Worm (Caenorhabditis elegans) whole organism, midembryonic: ENCODE measurements around the gene lap-1.

Experiments
- T22C8.4 ChIP-seq: fragments of 200-800 bp; sonication (Bioruptor generic); IDR thresholded peaks from 2 replicates; pipeline ENCODE4 v1.3.6; 2022; ENCODE audit warnings: missing genetic modification characterization, missing compliant biosample characterization
- cog-1 ChIP-seq: sonication (generic microtip); optimal IDR thresholded peaks from 2 replicates; lab custom pipeline; 2016; ENCODE audit warnings: missing genetic modification characterization, missing compliant biosample characterization
- flt-1 ChIP-seq: fragments of 200-800 bp; sonication (Bioruptor generic); IDR thresholded peaks from 2 replicates; pipeline ENCODE4 v1.3.6; 2022; ENCODE audit warnings: missing genetic modification characterization, missing compliant biosample characterization
- klf-2 ChIP-seq: fragments of 200-800 bp; sonication (Bioruptor generic); conservative IDR thresholded peaks from 2 replicates; pipeline ENCODE4 v1.3.6; 2022; ENCODE audit warnings: missing genetic modification reagents, missing genetic modification characterization, missing compliant biosample characterization
- med-1 ChIP-seq: sonication (generic microtip); optimal IDR thresholded peaks from 2 replicates; lab custom pipeline; 2017; ENCODE audit warnings: missing genetic modification characterization, mild to moderate bottlenecking, missing compliant biosample characterization, antibody characterized with exemption, missing genetic modification reagents; ENCODE audit not compliant: insufficient read depth
- ref-1 ChIP-seq: fragments of 200-800 bp; sonication (Bioruptor generic); conservative IDR thresholded peaks from 2 replicates; pipeline ENCODE4 v1.3.6; 2022; ENCODE audit warnings: missing genetic modification reagents, missing genetic modification characterization, missing compliant biosample characterization
- tab-1 ChIP-seq: fragments of 200-800 bp; sonication (Bioruptor generic); IDR thresholded peaks from 2 replicates; pipeline ENCODE4 v1.3.6; 2022; ENCODE audit warnings: missing genetic modification characterization, missing compliant biosample characterization
- ztf-23 ChIP-seq: fragments of 200-800 bp; sonication (Bioruptor generic); IDR thresholded peaks from 2 replicates; pipeline ENCODE4 v1.3.6; 2022; ENCODE audit warnings: missing genetic modification reagents, missing genetic modification characterization, missing compliant biosample characterization
- ztf-29 ChIP-seq: fragments of 200-800 bp; sonication (Bioruptor generic); IDR thresholded peaks from 2 replicates; pipeline ENCODE4 v1.3.6; 2022; ENCODE audit warnings: missing genetic modification reagents, missing genetic modification characterization, missing compliant biosample characterization

lap-1 gene

ce11 chrIII:8402633-8403032 lies 905 bp upstream of the lap-1 start:
- TF ChIP-seq ztf-23 (GFP tag; lab: Robert Waterston, UW) (no peak), flt-1 (GFP tag; lab: Robert Waterston, UW) (no peak), T22C8.4 (GFP tag; lab: Robert Waterston, UW) (no peak), ztf-29 (no peak), med-1 (GFP tag; lab: Kevin White, UChicago) (no peak), ref-1 (GFP tag; lab: Robert Waterston, UW) (no peak), cog-1 (tag; lab: Kevin White, UChicago) (no peak), tab-1 (GFP tag; lab: Robert Waterston, UW) (no peak), klf-2 (no peak)

ce11 chrIII:8400478-8400877 lies 1.2 kb downstream of the lap-1 start:
- TF ChIP-seq ref-1 (GFP tag; lab: Robert Waterston, UW) (no peak), flt-1 (GFP tag; lab: Robert Waterston, UW) (no peak), tab-1 (GFP tag; lab: Robert Waterston, UW) (no peak), cog-1 (tag; lab: Kevin White, UChicago) (no peak), med-1 (GFP tag; lab: Kevin White, UChicago) (no peak), ztf-23 (GFP tag; lab: Robert Waterston, UW) (no peak), T22C8.4 (GFP tag; lab: Robert Waterston, UW) (no peak), klf-2 (no peak), ztf-29 (no peak)

ce11 chrIII:8398411-8398810 lies 3.3 kb downstream of the lap-1 start, which contains the start of gene ZK353.2:
TSS of gene ZK353.2 (plus strand) at chrIII:8398711.
- TF ChIP-seq klf-2 (no peak), ztf-29 (no peak), T22C8.4 (GFP tag; lab: Robert Waterston, UW) (no peak)

ce11 chrIII:8395685-8396084 lies 6.0 kb downstream of the lap-1 start, which contains the start of gene ZK353.3:
TSS of gene ZK353.3 (plus strand) at chrIII:8395985.
- TF ChIP-seq ztf-29: no peak
- TF ChIP-seq klf-2: no peak
- no peak for TF ChIP-seq ref-1 (GFP tag; lab: Robert Waterston, UW)
- TF ChIP-seq tab-1 (GFP tag; lab: Robert Waterston, UW): no peak
- no peak for TF ChIP-seq med-1 (GFP tag; lab: Kevin White, UChicago)
- no peak for TF ChIP-seq ztf-23 (GFP tag; lab: Robert Waterston, UW)
- no peak for TF ChIP-seq T22C8.4 (GFP tag; lab: Robert Waterston, UW)
- TF ChIP-seq cog-1 (tag; lab: Kevin White, UChicago): no peak
- TF ChIP-seq flt-1 (GFP tag; lab: Robert Waterston, UW): no peak

ce11 chrIII:8394374-8395302 lies 7.1 kb downstream of the lap-1 start, which contains the start of gene ZK353.10:
TSS of gene ZK353.10 (minus strand) at chrIII:8394424.
- TF ChIP-seq cog-1 (tag; lab: Kevin White, UChicago) (no peak), ztf-29 (no peak), med-1 (GFP tag; lab: Kevin White, UChicago) (no peak), tab-1 (GFP tag; lab: Robert Waterston, UW) (no peak), T22C8.4 (GFP tag; lab: Robert Waterston, UW) (no peak), flt-1 (GFP tag; lab: Robert Waterston, UW) (no peak), ztf-23 (GFP tag; lab: Robert Waterston, UW) (no peak), klf-2 (no peak)

ce11 chrIII:8392307-8392706 lies 9.4 kb downstream of the lap-1 start:
- no peak for TF ChIP-seq klf-2
- no peak for TF ChIP-seq T22C8.4 (GFP tag; lab: Robert Waterston, UW)
- TF ChIP-seq cog-1 (tag; lab: Kevin White, UChicago): no peak
- TF ChIP-seq flt-1 (GFP tag; lab: Robert Waterston, UW): no peak
- no peak for TF ChIP-seq tab-1 (GFP tag; lab: Robert Waterston, UW)
- TF ChIP-seq med-1 (GFP tag; lab: Kevin White, UChicago): no peak
- TF ChIP-seq ref-1 (GFP tag; lab: Robert Waterston, UW): no peak
- TF ChIP-seq ztf-29: no peak
- TF ChIP-seq ztf-23 (GFP tag; lab: Robert Waterston, UW): no peak

ce11 chrIII:8389539-8389938 lies 12.2 kb downstream of the lap-1 start, which contains the start of gene ZK353.4:
TSS of gene ZK353.4 (minus strand) at chrIII:8389639.
- TF ChIP-seq cog-1 (tag; lab: Kevin White, UChicago): no peak
- no peak for TF ChIP-seq flt-1 (GFP tag; lab: Robert Waterston, UW)
- TF ChIP-seq tab-1 (GFP tag; lab: Robert Waterston, UW): no peak
- no peak for TF ChIP-seq med-1 (GFP tag; lab: Kevin White, UChicago)
- no peak for TF ChIP-seq ztf-29
- no peak for TF ChIP-seq T22C8.4 (GFP tag; lab: Robert Waterston, UW)
- TF ChIP-seq klf-2: no peak

ce11 chrIII:8380645-8381044 lies 21.1 kb downstream of the lap-1 start, which contains the start of gene R05D3.12:
TSS of gene R05D3.12 (plus strand) at chrIII:8380945.
- TF ChIP-seq ref-1 (GFP tag; lab: Robert Waterston, UW) (no peak), flt-1 (GFP tag; lab: Robert Waterston, UW) (no peak), cog-1 (tag; lab: Kevin White, UChicago) (no peak), klf-2 (no peak), ztf-23 (GFP tag; lab: Robert Waterston, UW) (no peak), tab-1 (GFP tag; lab: Robert Waterston, UW) (no peak), ztf-29 (no peak), T22C8.4 (GFP tag; lab: Robert Waterston, UW) (no peak), med-1 (GFP tag; lab: Kevin White, UChicago) (no peak)

- no peak for TF ChIP-seq med-1 (GFP tag; lab: Kevin White, UChicago)
- TF ChIP-seq tab-1 (GFP tag; lab: Robert Waterston, UW): no peak
- no peak for TF ChIP-seq ztf-23 (GFP tag; lab: Robert Waterston, UW)
- no peak for TF ChIP-seq cog-1 (tag; lab: Kevin White, UChicago)
- TF ChIP-seq ztf-29: no peak
- TF ChIP-seq ref-1 (GFP tag; lab: Robert Waterston, UW): no peak
- TF ChIP-seq klf-2: no peak
- no peak for TF ChIP-seq T22C8.4 (GFP tag; lab: Robert Waterston, UW)
- TF ChIP-seq flt-1 (GFP tag; lab: Robert Waterston, UW): no peak
These were observed 26.7 kb downstream of the lap-1 start, which contains the start of gene met-2 for ce11 chrIII:8375000-8375399. TSS of gene met-2 (plus strand) at chrIII:8375300.
